Worm (Caenorhabditis elegans) whole organism, L1 larva: ENCODE measurements around the gene F15E6.10.

Experiments used
- C16A3.4 ChIP-seq: fragments of 150-350 bp; optimal IDR thresholded peaks from 2 replicates; lab custom pipeline; 2014; ENCODE audit warnings: missing biosample characterization, missing genetic modification characterization
- C34B4.2 ChIP-seq: sonication (generic microtip); optimal IDR thresholded peaks from 2 replicates; lab custom pipeline; 2017; ENCODE audit warnings: mild to moderate bottlenecking, missing genetic modification characterization, missing compliant biosample characterization
- alr-1 ChIP-seq: fragments of 200-800 bp; sonication (Bioruptor generic); optimal IDR thresholded peaks from 2 replicates; lab custom pipeline; 2018; ENCODE audit warnings: borderline replicate concordance, mild to moderate bottlenecking, missing genetic modification characterization, missing compliant biosample characterization
- blmp-1 ChIP-seq: fragments of 150-350 bp; optimal IDR thresholded peaks from 2 replicates; lab custom pipeline; 2014; ENCODE audit warnings: missing biosample characterization, missing genetic modification characterization
- efl-1 ChIP-seq, 4 experiments: fragments of 150-350 bp; optimal IDR thresholded peaks in 3 of 4; peaks in 1 of 4; 1 replicate in 1 of 4; 2 replicates in 3 of 4; lab custom pipeline; 2014; ENCODE audit warnings: missing biosample characterization in 2 of 4, missing genetic modification characterization in 2 of 4, missing genetic modification reagents in 2 of 4
- egl-13 ChIP-seq: sonication (generic microtip); optimal IDR thresholded peaks from 2 replicates; lab custom pipeline; 2016; ENCODE audit warnings: missing genotype, missing genetic modification reagents, missing genetic modification characterization, missing compliant biosample characterization
- elt-2 ChIP-seq: sonication (generic microtip); optimal IDR thresholded peaks from 2 replicates; lab custom pipeline; 2016; ENCODE audit warnings: missing genetic modification characterization, mild to moderate bottlenecking, inconsistent platforms, missing compliant biosample characterization, missing genetic modification reagents
- elt-3 ChIP-seq, 6 experiments: fragments of 150-350 bp in 1 of 6; sonication (generic microtip); optimal IDR thresholded peaks; 2 replicates each; lab custom pipeline; 2017 to 2018; ENCODE audit warnings: missing biosample characterization in 6 of 6, missing genetic modification characterization in 6 of 6, inconsistent platforms in 1 of 6
- fkh-8 ChIP-seq: sonication (generic microtip); optimal IDR thresholded peaks from 2 replicates; lab custom pipeline; 2016; ENCODE audit warnings: mild to moderate bottlenecking, missing genetic modification characterization, missing compliant biosample characterization
- hlh-4 ChIP-seq: sonication (generic microtip); optimal IDR thresholded peaks from 2 replicates; lab custom pipeline; 2016; ENCODE audit warnings: mild to moderate bottlenecking, missing genetic modification characterization, missing compliant biosample characterization
- lin-15B ChIP-seq: fragments of 150-350 bp; sonication (generic microtip); optimal IDR thresholded peaks from 3 replicates; lab custom pipeline; 2014; ENCODE audit warnings: missing biosample characterization, missing genetic modification characterization
- lin-35 ChIP-seq, 2 experiments: fragments of 150-350 bp; optimal IDR thresholded peaks; 2 replicates each; lab custom pipeline; 2014; ENCODE audit warnings: missing biosample characterization in 2 of 2, missing genetic modification characterization in 2 of 2, missing genetic modification reagents in 2 of 2
- lin-39 ChIP-seq: fragments of 150-350 bp; optimal IDR thresholded peaks from 2 replicates; lab custom pipeline; 2014; ENCODE audit warnings: missing biosample characterization, missing genetic modification reagents, missing genetic modification characterization
- lsy-2 ChIP-seq, 2 experiments: fragments of 150-350 bp; optimal IDR thresholded peaks; 2 replicates each; lab custom pipeline; 2014; ENCODE audit warnings: missing biosample characterization in 2 of 2, missing genetic modification characterization in 2 of 2
- mdl-1 ChIP-seq, 2 experiments: fragments of 150-350 bp; optimal IDR thresholded peaks; 2 replicates each; lab custom pipeline; 2014 to 2017; ENCODE audit warnings: missing biosample characterization in 2 of 2, missing genetic modification characterization in 2 of 2, inconsistent platforms in 1 of 2
- nhr-11 ChIP-seq: fragments of 150-350 bp; optimal IDR thresholded peaks from 2 replicates; lab custom pipeline; 2014; ENCODE audit warnings: missing biosample characterization, missing genetic modification characterization
- nhr-19 ChIP-seq: fragments of 200-800 bp; sonication (Bioruptor generic); conservative IDR thresholded peaks from 2 replicates; pipeline ENCODE4 v1.3.6; 2022; ENCODE audit warnings: missing genetic modification characterization, missing compliant biosample characterization
- nhr-20 ChIP-seq: sonication (generic microtip); optimal IDR thresholded peaks from 2 replicates; lab custom pipeline; 2016; ENCODE audit warnings: mild to moderate bottlenecking, missing genetic modification characterization, missing compliant biosample characterization
- nhr-237 ChIP-seq: fragments of 150-350 bp; optimal IDR thresholded peaks from 2 replicates; lab custom pipeline; 2014; ENCODE audit warnings: missing biosample characterization, missing genetic modification characterization
- nhr-47 ChIP-seq: sonication (generic microtip); optimal IDR thresholded peaks from 2 replicates; lab custom pipeline; 2016; ENCODE audit warnings: mild to moderate bottlenecking, missing genetic modification characterization, moderate library complexity, missing compliant biosample characterization
- nhr-71 ChIP-seq: sonication (generic microtip); optimal IDR thresholded peaks from 2 replicates; lab custom pipeline; 2016; ENCODE audit warnings: mild to moderate bottlenecking, missing genetic modification characterization, moderate library complexity, missing compliant biosample characterization
- nhr-76 ChIP-seq: sonication (generic microtip); optimal IDR thresholded peaks from 2 replicates; lab custom pipeline; 2017; ENCODE audit warnings: missing biosample characterization, missing genetic modification characterization
- nhr-84 ChIP-seq: sonication (generic microtip); optimal IDR thresholded peaks from 2 replicates; lab custom pipeline; 2017; ENCODE audit warnings: missing biosample characterization, missing genetic modification characterization
- nhr-85 ChIP-seq: sonication (generic microtip); peaks from one replicate; lab custom pipeline; 2016; ENCODE audit warnings: missing genetic modification characterization, inconsistent platforms, missing compliant biosample characterization
- nhr-90 ChIP-seq: sonication (generic microtip); optimal IDR thresholded peaks from 2 replicates; lab custom pipeline; 2016; ENCODE audit warnings: mild to moderate bottlenecking, missing genetic modification characterization, missing compliant biosample characterization; ENCODE audit not compliant: poor library complexity
- pag-3 ChIP-seq: sonication (generic microtip); optimal IDR thresholded peaks from 2 replicates; lab custom pipeline; 2017; ENCODE audit warnings: missing genetic modification characterization, mild to moderate bottlenecking, missing compliant biosample characterization, antibody characterized with exemption, borderline replicate concordance; ENCODE audit not compliant: insufficient read depth
- tbx-2 ChIP-seq: sonication (generic microtip); optimal IDR thresholded peaks from 2 replicates; lab custom pipeline; 2016; ENCODE audit warnings: missing genetic modification characterization, missing compliant biosample characterization
- unc-130 ChIP-seq: fragments of 150-350 bp; optimal IDR thresholded peaks from 2 replicates; lab custom pipeline; 2017; ENCODE audit warnings: missing biosample characterization, missing genetic modification characterization, inconsistent platforms
- unc-62 ChIP-seq: fragments of 150-350 bp; optimal IDR thresholded peaks from 2 replicates; lab custom pipeline; 2014; ENCODE audit warnings: missing biosample characterization, missing genetic modification reagents, missing genetic modification characterization
- unc-86 ChIP-seq: sonication (generic microtip); optimal IDR thresholded peaks from 2 replicates; lab custom pipeline; 2016; ENCODE audit warnings: missing genetic modification characterization, missing compliant biosample characterization
- unc-98 ChIP-seq: fragments of 200-800 bp; sonication (Bioruptor generic); IDR thresholded peaks from 2 replicates; pipeline ENCODE4 v1.3.6; 2022; ENCODE audit warnings: missing genetic modification characterization, missing compliant biosample characterization
- vab-15 ChIP-seq: sonication (generic microtip); optimal IDR thresholded peaks from 2 replicates; lab custom pipeline; 2017; ENCODE audit warnings: missing genotype, mild to moderate bottlenecking, missing genetic modification characterization, missing compliant biosample characterization
- xbp-1 ChIP-seq: sonication (generic microtip); optimal IDR thresholded peaks from 2 replicates; lab custom pipeline; 2016; ENCODE audit warnings: missing genetic modification characterization, missing compliant biosample characterization
- zag-1 ChIP-seq: fragments of 150-350 bp; optimal IDR thresholded peaks from 2 replicates; lab custom pipeline; 2014; ENCODE audit warnings: missing biosample characterization, missing genetic modification characterization

Gene F15E6.10

DNA sequence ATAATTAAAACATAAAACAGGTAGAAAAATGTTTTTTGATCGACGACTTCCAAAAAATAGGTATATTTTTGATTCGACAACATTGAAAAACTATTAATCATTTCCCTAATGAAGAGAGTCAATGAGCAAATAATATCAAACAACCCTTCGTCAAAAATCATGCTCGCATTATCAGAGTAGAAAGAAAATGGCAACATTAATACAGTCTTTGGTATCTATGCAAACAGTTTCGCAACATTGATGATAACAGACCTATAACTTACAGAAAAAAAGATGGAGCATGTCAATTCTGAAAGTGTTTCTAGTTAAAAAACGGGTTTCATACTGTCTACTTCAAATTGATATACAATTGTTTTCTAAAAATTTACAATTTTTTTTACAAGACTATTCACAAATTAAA, 7.7 kb upstream of the F15E6.10 start:
- TF ChIP-seq efl-1 (optimal IDR thresholded peaks at IDR 0.05; lab: Kevin White, UChicago) (no peak), efl-1 (GFP tag; optimal IDR thresholded peaks at IDR 0.05 in 1 of 2; lab: Kevin White, UChicago) (peak in 1 of 2 experiments; percentile 0), nhr-76 (tag; lab: Kevin White, UChicago) (no peak), nhr-85 (tag; lab: Kevin White, UChicago) (no peak), elt-2 (tag; lab: Kevin White, UChicago) (peak; percentile 29)

DNA sequence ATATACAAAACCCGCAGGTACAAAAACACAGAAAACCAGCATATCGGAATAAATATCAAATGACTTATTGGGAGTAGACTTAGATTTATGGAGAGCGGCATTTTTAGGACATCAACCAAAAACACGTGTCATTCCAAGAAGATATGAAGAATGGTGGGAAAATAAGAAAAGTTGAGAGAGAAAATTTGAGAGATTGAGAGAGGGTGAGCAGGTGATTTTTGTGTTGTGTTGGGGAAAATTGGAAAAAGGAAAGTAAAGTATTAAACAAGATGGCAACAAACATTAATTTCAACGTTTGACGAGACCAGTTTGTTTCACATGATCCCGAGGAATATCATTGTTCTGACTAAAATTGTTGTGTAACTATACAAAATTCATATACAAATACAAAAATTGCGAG, 4.3 kb upstream of the F15E6.10 start, which contains the start of gene srv-4:
srv-4 (minus strand) TSS at position 101 of the 400 bp plus-strand sequence.
- peak in 1 of 2 experiments; percentile 20 for TF ChIP-seq lin-35 (GFP tag; optimal IDR thresholded peaks at IDR 0.05; lab: Kevin White, UChicago)
- peak; percentile 46 for TF ChIP-seq hlh-4 (tag; lab: Kevin White, UChicago)
- no peak for TF ChIP-seq elt-3 (tag; optimal IDR thresholded peaks at IDR 0.05; lab: Kevin White, UChicago)
- TF ChIP-seq fkh-8 (tag; lab: Kevin White, UChicago) = peak; percentile 13

ce11 chrIV:4289267-4289666, 3.4 kb upstream of the F15E6.10 start, which contains the start of gene F15E6.5:
Gene F15E6.5 (plus strand): TSS chrIV:4289567.
- TF ChIP-seq C34B4.2 (tag; lab: Kevin White, UChicago) = no peak
- no peak for TF ChIP-seq unc-62 (GFP tag; lab: Kevin White, UChicago)
- TF ChIP-seq unc-98 (GFP tag; lab: Robert Waterston, UW) = no peak
- TF ChIP-seq, all 84 proteins: peak for 0

- TF ChIP-seq nhr-47 (tag; lab: Kevin White, UChicago) (no peak), lin-39 (no peak), unc-86 (tag; lab: Kevin White, UChicago) (no peak), efl-1 (optimal IDR thresholded peaks at IDR 0.05; lab: Kevin White, UChicago) (no peak), efl-1 (GFP tag; optimal IDR thresholded peaks at IDR 0.05 in 1 of 2; lab: Kevin White, UChicago) (peak in 1 of 2 experiments; percentile 41), unc-130 (tag; lab: Kevin White, UChicago) (no peak), nhr-237 (tag; lab: Kevin White, UChicago) (no peak), lin-15B (tag; lab: Kevin White, UChicago) (no peak), zag-1 (tag; lab: Kevin White, UChicago) (no peak), lin-35 (GFP tag; optimal IDR thresholded peaks at IDR 0.05; lab: Kevin White, UChicago) (no peak), nhr-84 (no peak), blmp-1 (tag; lab: Kevin White, UChicago) (peak; percentile 60)
Observed at ce11 chrIV:4290472-4290871, 2.2 kb upstream of the F15E6.10 start, which contains the start of gene dct-7. Gene dct-7 (minus strand): TSS chrIV:4290572.

- TF ChIP-seq nhr-11 (tag; lab: Kevin White, UChicago) (no peak), pag-3 (no peak)
Observed at ce11 chrIV:4291174-4291573, 1.5 kb upstream of the F15E6.10 start, which contains the start of gene F15E6.4. Gene F15E6.4 (plus strand): TSS chrIV:4291474.

ce11 chrIV:4294552-4294951, 1.9 kb downstream of the F15E6.10 start, which contains the start of gene F15E6.3:
Gene F15E6.3 (plus strand): TSS chrIV:4294895.
- TF ChIP-seq elt-3 (tag; optimal IDR thresholded peaks at IDR 0.05; lab: Kevin White, UChicago) (peak in 4 of 6 experiments; percentile 57 to 97 (median 70)), nhr-20 (tag; lab: Kevin White, UChicago) (peak; percentile 79), lin-35 (GFP tag; optimal IDR thresholded peaks at IDR 0.05; lab: Kevin White, UChicago) (peak in 1 of 2 experiments; percentile 60), C16A3.4 (tag; lab: Kevin White, UChicago) (peak; percentile 12), alr-1 (no peak), mdl-1 (tag; optimal IDR thresholded peaks at IDR 0.05; lab: Kevin White, UChicago) (peak in 1 of 2 experiments; percentile 66), vab-15 (tag; lab: Kevin White, UChicago) (no peak), unc-130 (tag; lab: Kevin White, UChicago) (peak; percentile 39), xbp-1 (tag; lab: Kevin White, UChicago) (peak; percentile 32), tbx-2 (tag; lab: Kevin White, UChicago) (peak; percentile 46), lin-39 (no peak), elt-2 (tag; lab: Kevin White, UChicago) (no peak), nhr-90 (tag; lab: Kevin White, UChicago) (peak; percentile 24), blmp-1 (tag; lab: Kevin White, UChicago) (peak; percentile 84), egl-13 (tag; lab: Kevin White, UChicago) (no peak), nhr-85 (tag; lab: Kevin White, UChicago) (peak; percentile 94), nhr-19 (GFP tag; lab: Robert Waterston, UW) (peak; percentile 40), lsy-2 (tag; optimal IDR thresholded peaks at IDR 0.05; lab: Kevin White, UChicago) (peak in 1 of 2 experiments; percentile 42), nhr-71 (tag; lab: Kevin White, UChicago) (peak; percentile 70), unc-86 (tag; lab: Kevin White, UChicago) (no peak)
